Worm (Caenorhabditis elegans) whole organism, young adult: Measurements from ENCODE around the gene lgc-44.

Source experiments
- C06A6.2 ChIP-seq: fragments of 200-800 bp; sonication (Bioruptor generic); conservative IDR thresholded peaks from 2 replicates; pipeline ENCODE4 v1.3.6; 2022; ENCODE audit warnings: missing genetic modification characterization, missing compliant biosample characterization
- F33H1.4 ChIP-seq: fragments of 200-800 bp; sonication (Bioruptor generic); IDR thresholded peaks from 2 replicates; pipeline ENCODE4 v1.3.6; 2022; ENCODE audit warnings: missing genetic modification reagents, missing genetic modification characterization, missing compliant biosample characterization
- F52B5.7 ChIP-seq: sonication (generic microtip); optimal IDR thresholded peaks from 2 replicates; lab custom pipeline; 2016; ENCODE audit warnings: mild to moderate bottlenecking, missing genetic modification characterization, missing compliant biosample characterization
- F55B11.4 ChIP-seq: sonication (generic microtip); optimal IDR thresholded peaks from 2 replicates; lab custom pipeline; 2016; ENCODE audit warnings: missing compliant biosample characterization, missing genetic modification characterization, borderline replicate concordance; ENCODE audit not compliant: insufficient read depth
- K11D2.4 ChIP-seq: fragments of 200-800 bp; sonication (Bioruptor generic); IDR thresholded peaks from 2 replicates; pipeline ENCODE4 v1.3.6; 2022; ENCODE audit warnings: missing genetic modification reagents, missing genetic modification characterization, missing compliant biosample characterization
- ZK185.1 ChIP-seq: sonication (generic microtip); optimal IDR thresholded peaks from 2 replicates; lab custom pipeline; 2016; ENCODE audit warnings: mild to moderate bottlenecking, missing genetic modification characterization, missing compliant biosample characterization; ENCODE audit not compliant: poor library complexity, severe bottlenecking
- akir-1 ChIP-seq: fragments of 200-800 bp; sonication (Bioruptor generic); optimal IDR thresholded peaks from 2 replicates; lab custom pipeline; 2018; ENCODE audit warnings: mild to moderate bottlenecking, missing genetic modification characterization, moderate library complexity, missing compliant biosample characterization
- ama-1 ChIP-seq, 3 experiments: fragments of 150-350 bp in 1 of 3; sonication (generic microtip) in 2 of 3; optimal IDR thresholded peaks; 2 replicates each; lab custom pipeline; 2014 to 2018; ENCODE audit warnings: missing biosample characterization in 2 of 3, missing genetic modification characterization in 2 of 3, missing genetic modification reagents in 2 of 3
- aptf-2 ChIP-seq: fragments of 200-800 bp; sonication (Bioruptor generic); conservative IDR thresholded peaks from 2 replicates; pipeline ENCODE4 v1.3.6; 2022; ENCODE audit warnings: missing genetic modification reagents, missing genetic modification characterization, missing compliant biosample characterization
- ccch-3 ChIP-seq: fragments of 200-800 bp; sonication (Bioruptor generic); optimal IDR thresholded peaks from 2 replicates; lab custom pipeline; 2018; ENCODE audit warnings: mild to moderate bottlenecking, missing genetic modification characterization, missing compliant biosample characterization
- cebp-1 ChIP-seq, 2 experiments: fragments of 200-800 bp in 1 of 2; sonication (Bioruptor generic) in 1 of 2; sonication (generic microtip) in 1 of 2; IDR thresholded peaks in 1 of 2; optimal IDR thresholded peaks in 1 of 2; 2 replicates each; pipeline versions ENCODE4 v1.3.6 to Lab custom; 2017 to 2022; ENCODE audit warnings: missing compliant biosample characterization in 2 of 2, missing genetic modification characterization in 2 of 2, mild to moderate bottlenecking in 1 of 2, missing genetic modification reagents in 1 of 2, moderate library complexity in 1 of 2
- ceh-27 ChIP-seq: fragments of 200-800 bp; sonication (Bioruptor generic); optimal IDR thresholded peaks from 2 replicates; lab custom pipeline; 2018; ENCODE audit warnings: mild to moderate bottlenecking, missing genetic modification characterization, moderate library complexity, missing compliant biosample characterization
- ceh-58 ChIP-seq: fragments of 200-800 bp; sonication (Bioruptor generic); IDR thresholded peaks from 2 replicates; pipeline ENCODE4 v1.3.6; 2022; ENCODE audit warnings: missing genetic modification characterization, missing compliant biosample characterization
- die-1 ChIP-seq: sonication (generic microtip); optimal IDR thresholded peaks from 2 replicates; lab custom pipeline; 2016; ENCODE audit warnings: missing genotype, mild to moderate bottlenecking, missing genetic modification characterization, missing compliant biosample characterization
- ets-4 ChIP-seq: fragments of 200-800 bp; sonication (Bioruptor generic); optimal IDR thresholded peaks from 2 replicates; lab custom pipeline; 2018; ENCODE audit warnings: mild to moderate bottlenecking, missing genetic modification characterization, missing compliant biosample characterization
- fkh-3 ChIP-seq: sonication (generic microtip); optimal IDR thresholded peaks from 2 replicates; lab custom pipeline; 2016; ENCODE audit warnings: mild to moderate bottlenecking, missing genetic modification characterization, missing compliant biosample characterization
- him-1 ChIP-seq: sonication (generic microtip); optimal IDR thresholded peaks from 2 replicates; lab custom pipeline; 2016; ENCODE audit warnings: missing genotype, missing genetic modification reagents, missing genetic modification characterization, missing compliant biosample characterization
- hmg-1.2 ChIP-seq: fragments of 200-800 bp; sonication (Bioruptor generic); IDR thresholded peaks from 2 replicates; pipeline ENCODE4 v1.3.6; 2022; ENCODE audit warnings: missing genetic modification reagents, missing genetic modification characterization, missing compliant biosample characterization
- hmg-20 ChIP-seq: fragments of 200-800 bp; sonication (Bioruptor generic); IDR thresholded peaks from 2 replicates; pipeline ENCODE4 v1.3.6; 2022; ENCODE audit warnings: missing genetic modification reagents, missing genetic modification characterization, missing compliant biosample characterization
- hrde-1 ChIP-seq: sonication (generic microtip); optimal IDR thresholded peaks from 2 replicates; lab custom pipeline; 2016; ENCODE audit warnings: missing genetic modification characterization, mild to moderate bottlenecking, missing compliant biosample characterization, moderate library complexity, missing genotype, missing genetic modification reagents, borderline replicate concordance
- lag-1 ChIP-seq: fragments of 200-800 bp; sonication (Bioruptor generic); IDR thresholded peaks from 2 replicates; pipeline ENCODE4 v1.3.6; 2022; ENCODE audit warnings: missing genetic modification reagents, missing genetic modification characterization, missing compliant biosample characterization
- let-607 ChIP-seq, 2 experiments: fragments of 200-800 bp in 1 of 2; sonication (Bioruptor generic) in 1 of 2; sonication (generic microtip) in 1 of 2; optimal IDR thresholded peaks; 2 replicates each; lab custom pipeline; 2016 to 2018; ENCODE audit warnings: mild to moderate bottlenecking in 2 of 2, missing compliant biosample characterization in 2 of 2, missing genetic modification characterization in 2 of 2, moderate library complexity in 2 of 2, missing genotype in 1 of 2
- lir-1 ChIP-seq: fragments of 200-800 bp; sonication (Bioruptor generic); conservative IDR thresholded peaks from 2 replicates; pipeline ENCODE4 v1.3.6; 2022; ENCODE audit warnings: missing genetic modification reagents, missing genetic modification characterization, missing compliant biosample characterization
- lsy-27 ChIP-seq: sonication (generic microtip); optimal IDR thresholded peaks from 2 replicates; lab custom pipeline; 2017; ENCODE audit warnings: missing genetic modification characterization, mild to moderate bottlenecking, missing compliant biosample characterization, antibody characterized with exemption, missing genotype, borderline replicate concordance; ENCODE audit not compliant: insufficient read depth
- madf-3 ChIP-seq: fragments of 200-800 bp; sonication (Bioruptor generic); IDR thresholded peaks from 2 replicates; pipeline ENCODE4 v1.3.6; 2022; ENCODE audit warnings: missing genetic modification reagents, missing genetic modification characterization, missing compliant biosample characterization
- madf-8 ChIP-seq: fragments of 200-800 bp; sonication (Bioruptor generic); conservative IDR thresholded peaks from 2 replicates; pipeline ENCODE4 v1.3.6; 2022; ENCODE audit warnings: missing genetic modification reagents, missing genetic modification characterization, missing compliant biosample characterization
- mcd-1 ChIP-seq: fragments of 200-800 bp; sonication (Bioruptor generic); IDR thresholded peaks from 2 replicates; pipeline ENCODE4 v1.3.6; 2022; ENCODE audit warnings: missing genetic modification reagents, missing genetic modification characterization, missing compliant biosample characterization
- mel-28 ChIP-seq: sonication (generic microtip); optimal IDR thresholded peaks from 2 replicates; lab custom pipeline; 2016; ENCODE audit warnings: borderline replicate concordance, mild to moderate bottlenecking, missing genetic modification characterization, missing compliant biosample characterization
- nfyb-1 ChIP-seq: fragments of 200-800 bp; sonication (Bioruptor generic); IDR thresholded peaks from 2 replicates; pipeline ENCODE4 v1.3.6; 2022; ENCODE audit warnings: missing genetic modification reagents, missing genetic modification characterization, missing compliant biosample characterization
- nhr-90 ChIP-seq: sonication (generic microtip); optimal IDR thresholded peaks from 2 replicates; lab custom pipeline; 2016; ENCODE audit warnings: missing genotype, mild to moderate bottlenecking, missing genetic modification characterization, missing compliant biosample characterization
- rcor-1 ChIP-seq: fragments of 200-800 bp; sonication (Bioruptor generic); IDR thresholded peaks from 2 replicates; pipeline ENCODE4 v1.3.6; 2022; ENCODE audit warnings: missing genetic modification reagents, missing genetic modification characterization, missing compliant biosample characterization
- rpc-1 ChIP-seq, 2 experiments: fragments of 150-350 bp in 1 of 2; sonication (generic microtip) in 1 of 2; optimal IDR thresholded peaks; 2 replicates each; lab custom pipeline; 2014 to 2018; ENCODE audit warnings: missing biosample characterization in 1 of 2, missing genetic modification characterization in 1 of 2, missing genetic modification reagents in 1 of 2, missing genotype in 1 of 2
- sdz-38 ChIP-seq: sonication (generic microtip); optimal IDR thresholded peaks from 2 replicates; lab custom pipeline; 2016; ENCODE audit warnings: missing genotype, missing genetic modification characterization, missing compliant biosample characterization
- snpc-4 ChIP-seq, 5 experiments: fragments of 150-350 bp in 1 of 5; sonication (generic microtip) in 4 of 5; optimal IDR thresholded peaks; 2 replicates each; lab custom pipeline; 2014 to 2018; ENCODE audit warnings: missing genetic modification characterization in 5 of 5, missing biosample characterization in 3 of 5, antibody characterized with exemption in 2 of 5, mild to moderate bottlenecking in 2 of 5, missing compliant biosample characterization in 2 of 5, missing genotype in 2 of 5, moderate library complexity in 2 of 5, missing genetic modification reagents in 1 of 5
- tbx-9 ChIP-seq: sonication (generic microtip); optimal IDR thresholded peaks from 2 replicates; lab custom pipeline; 2016; ENCODE audit warnings: borderline replicate concordance, missing genetic modification characterization, inconsistent platforms, missing compliant biosample characterization
- tlf-1 ChIP-seq: fragments of 200-800 bp; sonication (Bioruptor generic); optimal IDR thresholded peaks from 2 replicates; lab custom pipeline; 2018; ENCODE audit warnings: mild to moderate bottlenecking, missing genetic modification characterization, missing compliant biosample characterization
- unc-130 ChIP-seq: sonication (generic microtip); optimal IDR thresholded peaks from 2 replicates; lab custom pipeline; 2016; ENCODE audit warnings: missing genetic modification reagents, missing genetic modification characterization, missing compliant biosample characterization
- xnd-1 ChIP-seq: sonication (generic microtip); optimal IDR thresholded peaks from 2 replicates; lab custom pipeline; 2016; ENCODE audit warnings: missing genotype, missing genetic modification reagents, missing genetic modification characterization, missing compliant biosample characterization
- zfh-2 ChIP-seq: fragments of 200-800 bp; sonication (Bioruptor generic); conservative IDR thresholded peaks from 2 replicates; pipeline ENCODE4 v1.3.6; 2022; ENCODE audit warnings: missing genetic modification reagents, missing genetic modification characterization, missing compliant biosample characterization
- ztf-25 ChIP-seq: fragments of 200-800 bp; sonication (Bioruptor generic); IDR thresholded peaks from 2 replicates; pipeline ENCODE4 v1.3.6; 2022; ENCODE audit warnings: missing genetic modification reagents, missing genetic modification characterization, missing compliant biosample characterization
- ztf-26 ChIP-seq: sonication (generic microtip); optimal IDR thresholded peaks from 2 replicates; lab custom pipeline; 2017; ENCODE audit warnings: missing genetic modification characterization, missing compliant biosample characterization
- ztf-28 ChIP-seq: fragments of 200-800 bp; sonication (Bioruptor generic); IDR thresholded peaks from 2 replicates; pipeline ENCODE4 v1.3.6; 2022; ENCODE audit warnings: missing genetic modification reagents, missing genetic modification characterization, missing compliant biosample characterization
- ztf-3 ChIP-seq: fragments of 200-800 bp; sonication (Bioruptor generic); optimal IDR thresholded peaks from 2 replicates; lab custom pipeline; 2018; ENCODE audit warnings: mild to moderate bottlenecking, missing genetic modification characterization, missing compliant biosample characterization
- ztf-6 ChIP-seq: fragments of 200-800 bp; sonication (Bioruptor generic); IDR thresholded peaks from 2 replicates; pipeline ENCODE4 v1.3.6; 2022; ENCODE audit warnings: missing genetic modification reagents, missing genetic modification characterization, missing compliant biosample characterization

lgc-44 gene

DNA sequence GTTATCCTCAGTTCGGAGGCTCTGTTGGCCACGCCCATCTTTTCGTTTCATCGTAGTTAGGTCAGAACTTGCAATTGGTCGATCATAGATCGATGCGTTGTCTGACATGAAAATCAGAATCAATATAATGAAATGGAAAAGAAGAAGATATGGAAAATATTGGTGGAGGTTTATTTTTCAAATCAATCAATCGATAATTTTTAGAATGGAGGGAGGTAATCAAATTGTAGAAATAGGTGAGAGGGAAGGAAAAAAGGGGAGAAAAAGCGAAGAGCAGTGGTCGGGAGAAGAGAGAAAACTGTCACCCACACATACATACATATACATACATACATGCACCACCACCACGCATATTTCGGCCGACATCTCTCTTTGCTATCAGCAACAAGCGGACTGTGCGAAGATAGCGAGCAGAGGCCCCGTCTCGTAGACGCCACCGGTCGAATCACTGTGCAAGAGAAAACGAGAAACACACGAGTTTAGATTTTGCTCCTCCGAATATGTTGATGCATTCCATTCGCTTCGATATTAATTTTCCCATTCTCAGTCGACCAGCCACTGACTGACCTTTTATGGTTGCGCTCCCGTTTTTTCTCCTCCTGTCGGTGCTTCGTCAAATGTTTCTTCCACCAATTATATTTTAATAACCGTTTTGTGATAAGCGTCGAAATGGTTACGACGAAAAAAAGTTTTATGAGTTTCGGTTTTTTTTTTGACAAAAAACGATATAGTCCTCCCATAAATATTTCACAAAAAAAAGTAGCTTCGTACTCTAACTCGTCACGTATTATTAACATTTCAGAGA lies 43.0 kb downstream of the lgc-44 start, which contains the start of gene F35B12.10:
Gene F35B12.10, minus strand, starts transcription at position 51 of the 805 bp plus-strand sequence.
- no peak for TF ChIP-seq mcd-1 (GFP tag; lab: Robert Waterston, UW)
- no peak for TF ChIP-seq lag-1
- no peak for TF ChIP-seq lir-1 (GFP tag; lab: Robert Waterston, UW)
- no peak for TF ChIP-seq F55B11.4 (tag; lab: Kevin White, UChicago)
- TF ChIP-seq ztf-3: no peak
- TF ChIP-seq him-1 (tag; lab: Kevin White, UChicago): no peak
- no peak for TF ChIP-seq unc-130
- no peak for TF ChIP-seq ccch-3 (GFP tag; lab: Kevin White, UChicago)
- TF ChIP-seq ZK185.1 (tag; lab: Kevin White, UChicago): no peak
- no peak for TF ChIP-seq C06A6.2 (GFP tag; lab: Robert Waterston, UW)
- TF ChIP-seq hmg-20 (GFP tag; lab: Robert Waterston, UW): no peak
- no peak for TF ChIP-seq ztf-6 (GFP tag; lab: Robert Waterston, UW)
- no peak for TF ChIP-seq tlf-1 (GFP tag; lab: Kevin White, UChicago)
- TF ChIP-seq lsy-27 (tag; lab: Kevin White, UChicago): no peak
- TF ChIP-seq snpc-4 (GFP tag; optimal IDR thresholded peaks at IDR 0.05; lab: Kevin White, UChicago): no peak
- peak in 1 of 4 experiments; percentile 7 for TF ChIP-seq snpc-4 (tag; optimal IDR thresholded peaks at IDR 0.05; lab: Kevin White, UChicago)
- no peak for TF ChIP-seq mel-28 (tag; lab: Kevin White, UChicago)
- no peak for TF ChIP-seq rpc-1 (optimal IDR thresholded peaks at IDR 0.05; lab: Kevin White, UChicago)
- no peak for TF ChIP-seq rpc-1 (tag; optimal IDR thresholded peaks at IDR 0.05; lab: Kevin White, UChicago)
- TF ChIP-seq rcor-1 (GFP tag; lab: Robert Waterston, UW): no peak
- no peak for TF ChIP-seq ztf-28
- no peak for TF ChIP-seq zfh-2 (GFP tag; lab: Robert Waterston, UW)
- no peak for TF ChIP-seq ceh-27 (GFP tag; lab: Kevin White, UChicago)
- TF ChIP-seq sdz-38: no peak
- TF ChIP-seq ets-4: peak; percentile 59
- TF ChIP-seq aptf-2 (GFP tag; lab: Robert Waterston, UW): no peak
- TF ChIP-seq ztf-26 (tag; lab: Kevin White, UChicago): no peak
- TF ChIP-seq fkh-3 (tag; lab: Kevin White, UChicago): no peak
- no peak for TF ChIP-seq F33H1.4
- TF ChIP-seq F52B5.7 (tag; lab: Kevin White, UChicago): no peak
- peak; percentile 19 for TF ChIP-seq nhr-90
- TF ChIP-seq hmg-1.2 (GFP tag; lab: Robert Waterston, UW): no peak
- TF ChIP-seq xnd-1 (tag; lab: Kevin White, UChicago): no peak
- TF ChIP-seq let-607 (tag; optimal IDR thresholded peaks at IDR 0.05; lab: Kevin White, UChicago): peak in 1 of 2 experiments; percentile 41
- no peak for TF ChIP-seq ama-1 (optimal IDR thresholded peaks at IDR 0.05; lab: Kevin White, UChicago)
- no peak for TF ChIP-seq ama-1 (GFP tag; optimal IDR thresholded peaks at IDR 0.05; lab: Kevin White, UChicago)
- TF ChIP-seq K11D2.4 (GFP tag; lab: Robert Waterston, UW): no peak
- no peak for TF ChIP-seq madf-8 (GFP tag; lab: Robert Waterston, UW)
- TF ChIP-seq hrde-1 (tag; lab: Kevin White, UChicago): no peak
- TF ChIP-seq tbx-9: no peak
- peak; percentile 36; the same call in 1 of the 2 replicates for TF ChIP-seq cebp-1 (GFP tag; IDR thresholded peaks at IDR 0.05; lab: Robert Waterston, UW)
- TF ChIP-seq cebp-1 (tag; optimal IDR thresholded peaks at IDR 0.05; lab: Kevin White, UChicago): peak; percentile 23
- TF ChIP-seq madf-3 (GFP tag; lab: Robert Waterston, UW): no peak
- TF ChIP-seq nfyb-1 (GFP tag; lab: Robert Waterston, UW): no peak
- no peak for TF ChIP-seq die-1 (tag; lab: Kevin White, UChicago)
- no peak for TF ChIP-seq ceh-58 (GFP tag; lab: Robert Waterston, UW)
- TF ChIP-seq akir-1: no peak
- TF ChIP-seq ztf-25: no peak
